Fruit fly (Drosophila melanogaster) whole organism, embryonic: ENCODE data around the gene ATPsynG.
A peak's percentile ranks its signal among the peaks of the same experiment; 100 is the strongest.

Experiments used
- Bgb ChIP-seq: fragments of 200-800 bp; sonication (Bioruptor generic); IDR thresholded peaks from 2 replicates; pipeline ENCODE4 v1.3.6; 2022; ENCODE audit warnings: missing biosample characterization, missing genetic modification characterization; ENCODE audit not compliant: partially characterized antibody
- CG10565 ChIP-seq: fragments of 200-800 bp; sonication (Bioruptor generic); optimal IDR thresholded peaks from 3 replicates; lab custom pipeline; 2016; ENCODE audit warnings: missing biosample characterization, mild to moderate bottlenecking, missing genetic modification characterization
- CG11085 ChIP-seq: fragments of 200-800 bp; sonication (Bioruptor generic); IDR thresholded peaks from 2 replicates; pipeline ENCODE4 v1.3.6; 2022; ENCODE audit warnings: missing biosample characterization, missing genetic modification characterization
- CG11456 ChIP-seq: fragments of 200-800 bp; sonication (Bioruptor generic); IDR thresholded peaks from 3 replicates; pipeline ENCODE4 v1.3.6; 2022; ENCODE audit warnings: missing biosample characterization, missing genetic modification characterization
- CG12219 ChIP-seq: fragments of 200-800 bp; sonication (Bioruptor generic); optimal IDR thresholded peaks from 3 replicates; lab custom pipeline; 2018; ENCODE audit warnings: missing biosample characterization, mild to moderate bottlenecking, missing genetic modification characterization
- CG14667 ChIP-seq: fragments of 200-800 bp; sonication (Bioruptor generic); IDR thresholded peaks from 2 replicates; pipeline ENCODE4 v1.3.6; 2022; ENCODE audit warnings: missing biosample characterization, missing genetic modification characterization
- CG14710 ChIP-seq: fragments of 200-800 bp; sonication (Bioruptor generic); optimal IDR thresholded peaks from 3 replicates; lab custom pipeline; 2019; ENCODE audit warnings: missing biosample characterization, mild to moderate bottlenecking, missing genetic modification characterization, moderate library complexity
- CG15011 ChIP-seq: fragments of 200-800 bp; sonication (Bioruptor generic); optimal IDR thresholded peaks from 3 replicates; lab custom pipeline; 2018; ENCODE audit warnings: missing biosample characterization, mild to moderate bottlenecking, missing genetic modification characterization
- CG15269 ChIP-seq: fragments of 200-800 bp; sonication (Bioruptor generic); optimal IDR thresholded peaks from 2 replicates; lab custom pipeline; 2018; ENCODE audit warnings: missing biosample characterization, mild to moderate bottlenecking, missing genetic modification characterization, moderate library complexity
- CG1529 ChIP-seq: fragments of 200-800 bp; sonication (Bioruptor generic); optimal IDR thresholded peaks from 3 replicates; lab custom pipeline; 2018; ENCODE audit warnings: missing biosample characterization, missing genetic modification characterization
- CG15696 ChIP-seq: fragments of 200-800 bp; sonication (Bioruptor generic); optimal IDR thresholded peaks from 2 replicates; lab custom pipeline; 2019; ENCODE audit warnings: missing biosample characterization, mild to moderate bottlenecking, missing genetic modification characterization, moderate library complexity
- CG1647 ChIP-seq: fragments of 200-800 bp; sonication (Bioruptor generic); optimal IDR thresholded peaks from 3 replicates; lab custom pipeline; 2016; ENCODE audit warnings: missing biosample characterization, missing genetic modification characterization
- CG31365 ChIP-seq: fragments of 200-800 bp; sonication (Bioruptor generic); optimal IDR thresholded peaks from 2 replicates; lab custom pipeline; 2018; ENCODE audit warnings: missing biosample characterization, mild to moderate bottlenecking, missing genetic modification characterization
- CG31441 ChIP-seq: fragments of 200-800 bp; sonication (Bioruptor generic); IDR thresholded peaks from 2 replicates; pipeline ENCODE4 v1.3.6; 2022; ENCODE audit warnings: missing biosample characterization, missing genetic modification characterization
- CG34376 ChIP-seq: fragments of 200-800 bp; sonication (Bioruptor generic); optimal IDR thresholded peaks from 2 replicates; lab custom pipeline; 2018; ENCODE audit warnings: missing biosample characterization, mild to moderate bottlenecking, missing genetic modification characterization
- CG3838 ChIP-seq: fragments of 200-800 bp; sonication (Bioruptor generic); optimal IDR thresholded peaks from 3 replicates; lab custom pipeline; 2016; ENCODE audit warnings: missing biosample characterization, missing genetic modification characterization
- CG43689 ChIP-seq: fragments of 200-800 bp; sonication (Bioruptor generic); IDR thresholded peaks from 2 replicates; pipeline ENCODE4 v1.3.6; 2022; ENCODE audit warnings: missing biosample characterization, missing genetic modification characterization
- CG7963 ChIP-seq: fragments of 200-800 bp; sonication (Bioruptor generic); IDR thresholded peaks from 3 replicates; pipeline ENCODE4 v1.3.6; 2022; ENCODE audit warnings: missing biosample characterization, missing genetic modification characterization; ENCODE audit not compliant: partially characterized antibody
- CG9727 ChIP-seq: fragments of 200-800 bp; sonication (Bioruptor generic); optimal IDR thresholded peaks from 3 replicates; lab custom pipeline; 2017; ENCODE audit warnings: missing biosample characterization, mild to moderate bottlenecking, missing genetic modification characterization
- Dfd ChIP-seq, 2 experiments: fragments of >200 bp; optimal IDR thresholded peaks; 2 replicates each; lab custom pipeline; 2017; ENCODE audit warnings: missing biosample characterization in 2 of 2, missing genetic modification characterization in 2 of 2
- Dp ChIP-seq: fragments of 200-800 bp; sonication (Bioruptor generic); optimal IDR thresholded peaks from 2 replicates; lab custom pipeline; 2018; ENCODE audit warnings: missing biosample characterization, mild to moderate bottlenecking, missing genetic modification characterization, moderate library complexity
- Fer2 ChIP-seq: fragments of 200-800 bp; sonication (Bioruptor generic); optimal IDR thresholded peaks from 2 replicates; lab custom pipeline; 2018; ENCODE audit warnings: missing biosample characterization, mild to moderate bottlenecking, missing genetic modification characterization, moderate library complexity
- Gsc ChIP-seq: fragments of 200-800 bp; sonication (Bioruptor generic); IDR thresholded peaks from 2 replicates; pipeline ENCODE4 v1.3.6; 2022; ENCODE audit warnings: missing biosample characterization, missing genetic modification characterization
- Hr51 ChIP-seq, 2 experiments: fragments of 200-800 bp; sonication (Bioruptor generic); optimal IDR thresholded peaks; 2 replicates in 1 of 2; 3 replicates in 1 of 2; lab custom pipeline; 2016 to 2018; ENCODE audit warnings: missing biosample characterization in 2 of 2, missing genetic modification characterization in 2 of 2, mild to moderate bottlenecking in 1 of 2, moderate library complexity in 1 of 2
- NC2β ChIP-seq: fragments of 200-800 bp; sonication (Bioruptor generic); optimal IDR thresholded peaks from 2 replicates; lab custom pipeline; 2016; ENCODE audit warnings: missing biosample characterization, missing genetic modification characterization
- Neu2 ChIP-seq: fragments of 200-800 bp; sonication (Bioruptor generic); optimal IDR thresholded peaks from 3 replicates; lab custom pipeline; 2016; ENCODE audit warnings: missing biosample characterization, missing genetic modification characterization, borderline replicate concordance
- Opbp ChIP-seq: fragments of 200-800 bp; sonication (Bioruptor generic); IDR thresholded peaks from 3 replicates; pipeline ENCODE4 v1.3.6; 2022; ENCODE audit warnings: missing biosample characterization, missing genetic modification characterization; ENCODE audit not compliant: partially characterized antibody
- Rfx ChIP-seq: fragments of 200-800 bp; sonication (Bioruptor generic); IDR thresholded peaks from 2 replicates; pipeline ENCODE4 v1.3.6; 2022; ENCODE audit warnings: missing biosample characterization, missing genetic modification characterization
- Side ChIP-seq: fragments of 200-800 bp; sonication (Bioruptor generic); optimal IDR thresholded peaks from 2 replicates; lab custom pipeline; 2016; ENCODE audit warnings: missing biosample characterization, missing genetic modification characterization
- Ssrp ChIP-seq: fragments of 200-800 bp; sonication (Bioruptor generic); optimal IDR thresholded peaks from 2 replicates; lab custom pipeline; 2018; ENCODE audit warnings: missing biosample characterization, mild to moderate bottlenecking, missing genetic modification characterization, moderate library complexity
- crc ChIP-seq: fragments of 200-800 bp; sonication (Bioruptor generic); optimal IDR thresholded peaks from 2 replicates; lab custom pipeline; 2016; ENCODE audit warnings: missing biosample characterization, missing genetic modification characterization
- crp ChIP-seq, 2 experiments: fragments of 200-800 bp; sonication (Bioruptor generic); optimal IDR thresholded peaks; 2 replicates in 1 of 2; 3 replicates in 1 of 2; lab custom pipeline; 2017; ENCODE audit warnings: missing biosample characterization in 2 of 2, missing genetic modification characterization in 2 of 2, mild to moderate bottlenecking in 1 of 2, moderate library complexity in 1 of 2
- disco-r ChIP-seq: fragments of 200-800 bp; sonication (Bioruptor generic); optimal IDR thresholded peaks from 2 replicates; lab custom pipeline; 2016; ENCODE audit warnings: missing biosample characterization, missing genetic modification characterization
- en ChIP-seq: fragments of 200-800 bp; sonication (Bioruptor generic); optimal IDR thresholded peaks from 2 replicates; lab custom pipeline; 2016; ENCODE audit warnings: missing biosample characterization, missing genetic modification characterization
- ewg ChIP-seq: fragments of 200-800 bp; sonication (Bioruptor generic); optimal IDR thresholded peaks from 3 replicates; lab custom pipeline; 2017; ENCODE audit warnings: mild to moderate bottlenecking, missing biosample characterization, missing genetic modification reagents, missing genetic modification characterization
- fd102C ChIP-seq: fragments of 200-800 bp; sonication (Bioruptor generic); optimal IDR thresholded peaks from 2 replicates; lab custom pipeline; 2018; ENCODE audit warnings: missing biosample characterization, mild to moderate bottlenecking, missing genetic modification characterization, moderate library complexity
- fru ChIP-seq: fragments of >200 bp; optimal IDR thresholded peaks from 2 replicates; lab custom pipeline; 2017
- grau ChIP-seq: fragments of 200-800 bp; optimal IDR thresholded peaks from 3 replicates; lab custom pipeline; 2019; ENCODE audit warnings: missing biosample characterization, mild to moderate bottlenecking, missing genetic modification characterization, moderate library complexity
- her ChIP-seq: fragments of 200-800 bp; sonication (Bioruptor generic); optimal IDR thresholded peaks from 2 replicates; lab custom pipeline; 2016; ENCODE audit warnings: missing biosample characterization, missing genetic modification characterization
- jumu ChIP-seq: fragments of 200-800 bp; sonication (Bioruptor generic); optimal IDR thresholded peaks from 3 replicates; lab custom pipeline; 2016; ENCODE audit warnings: missing biosample characterization, missing genetic modification characterization
- ken ChIP-seq: fragments of 200-800 bp; sonication (Bioruptor generic); IDR thresholded peaks from 3 replicates; pipeline ENCODE4 v1.3.6; 2022; ENCODE audit warnings: missing biosample characterization, missing genetic modification characterization
- kni ChIP-seq: fragments of 200-800 bp; sonication (Bioruptor generic); optimal IDR thresholded peaks from 3 replicates; lab custom pipeline; 2017; ENCODE audit warnings: mild to moderate bottlenecking, missing biosample characterization, missing genetic modification reagents, missing genetic modification characterization
- lbe ChIP-seq: fragments of 200-800 bp; sonication (Bioruptor generic); optimal IDR thresholded peaks from 2 replicates; lab custom pipeline; 2016; ENCODE audit warnings: missing biosample characterization, mild to moderate bottlenecking, missing genetic modification characterization
- nmo ChIP-seq: fragments of 200-800 bp; sonication (Bioruptor generic); optimal IDR thresholded peaks from 2 replicates; lab custom pipeline; 2018; ENCODE audit warnings: missing biosample characterization, mild to moderate bottlenecking, missing genetic modification characterization, moderate library complexity
- pfk ChIP-seq: fragments of 200-800 bp; sonication (Bioruptor generic); optimal IDR thresholded peaks from 2 replicates; lab custom pipeline; 2018; ENCODE audit warnings: missing biosample characterization, mild to moderate bottlenecking, missing genetic modification characterization, moderate library complexity
- sisA ChIP-seq: fragments of 200-800 bp; sonication (Bioruptor generic); IDR thresholded peaks from 2 replicates; pipeline ENCODE4 v1.3.6; 2022; ENCODE audit warnings: missing biosample characterization, missing genetic modification characterization
- sqz ChIP-seq: fragments of 200-800 bp; sonication (Bioruptor generic); optimal IDR thresholded peaks from 3 replicates; lab custom pipeline; 2018; ENCODE audit warnings: missing biosample characterization, mild to moderate bottlenecking, missing genetic modification characterization
- stwl ChIP-seq: fragments of 200-800 bp; sonication (Bioruptor generic); optimal IDR thresholded peaks from 3 replicates; lab custom pipeline; 2018; ENCODE audit warnings: missing biosample characterization, mild to moderate bottlenecking, missing genetic modification characterization, moderate library complexity
- trh ChIP-seq: fragments of 200-800 bp; sonication (Bioruptor generic); optimal IDR thresholded peaks from 2 replicates; lab custom pipeline; 2016; ENCODE audit warnings: missing biosample characterization, missing genetic modification characterization
- vnd ChIP-seq: fragments of 200-800 bp; sonication (Bioruptor generic); IDR thresholded peaks from 3 replicates; pipeline ENCODE4 v1.3.6; 2022; ENCODE audit warnings: missing biosample characterization, missing genetic modification characterization; ENCODE audit not compliant: partially characterized antibody

ATPsynG gene

dm6 chr2L:11010999-11011398 lies 34.8 kb upstream of the ATPsynG start, which contains the start of the genes Art8 and dUTPase (continued):
- peak; percentile 61 for TF ChIP-seq CG15269 (tag; lab: Kevin White, UChicago)
- TF ChIP-seq jumu (GFP tag; lab: Kevin White, UChicago) = no peak
- no peak for TF ChIP-seq Dfd (GFP tag; optimal IDR thresholded peaks at IDR 0.05; lab: Kevin White, UChicago)
- TF ChIP-seq CG12219 (GFP tag; lab: Kevin White, UChicago) = no peak
- TF ChIP-seq Neu2 (GFP tag; lab: Kevin White, UChicago) = no peak
- TF ChIP-seq CG9727 = peak; percentile 74
- TF ChIP-seq her (GFP tag; lab: Kevin White, UChicago) = no peak
- no peak for TF ChIP-seq pfk (GFP tag; lab: Kevin White, UChicago)
- peak; percentile 5 for TF ChIP-seq CG15011 (GFP tag; lab: Kevin White, UChicago)
- TF ChIP-seq CG43689 = no peak
- peak; percentile 28 for TF ChIP-seq ewg (GFP tag; lab: Kevin White, UChicago)
- TF ChIP-seq CG15696 = peak; percentile 60
- TF ChIP-seq fru (lab: Kevin White, UChicago) = no peak
- no peak for TF ChIP-seq CG1647 (GFP tag; lab: Kevin White, UChicago)
- no peak for TF ChIP-seq crc
- peak; percentile 48; the same call in 1 of the 2 replicates for TF ChIP-seq CG14667 (GFP tag; lab: Robert Waterston, UW)
- TF ChIP-seq NC2β (GFP tag; lab: Kevin White, UChicago) = peak; percentile 30
- peak in 1 of 2 experiments; percentile 34 for TF ChIP-seq Hr51 (GFP tag; optimal IDR thresholded peaks at IDR 0.05; lab: Kevin White, UChicago)
- TF ChIP-seq Fer2 (tag; lab: Kevin White, UChicago) = peak; percentile 40
- peak; percentile 86 for TF ChIP-seq stwl (tag; lab: Kevin White, UChicago)
- TF ChIP-seq sqz = no peak
- peak; percentile 70 for TF ChIP-seq Ssrp
- TF ChIP-seq CG7963 (GFP tag; lab: Robert Waterston, UW) = peak; percentile 64; the same call in 1 of the 3 replicates
- peak; percentile 86 for TF ChIP-seq nmo (GFP tag; lab: Kevin White, UChicago)
- no peak; the same call in none of the 2 replicates for TF ChIP-seq CG31441 (GFP tag; lab: Robert Waterston, UW)
- TF ChIP-seq CG3838 (GFP tag; lab: Kevin White, UChicago) = no peak
- TF ChIP-seq ken (GFP tag; lab: Robert Waterston, UW) = peak; percentile 62; the same call in 1 of the 3 replicates
- TF ChIP-seq disco-r (GFP tag; lab: Kevin White, UChicago) = no peak
- TF ChIP-seq CG11456 (GFP tag; lab: Robert Waterston, UW) = 0 out of 3 replicates have a peak, but pooled peaks have one; percentile 23
- TF ChIP-seq Gsc = no peak
- peak; percentile 90 for TF ChIP-seq CG14710 (tag; lab: Kevin White, UChicago)
- TF ChIP-seq kni = no peak
- peak; percentile 58 for TF ChIP-seq CG34376 (GFP tag; lab: Kevin White, UChicago)
- TF ChIP-seq lbe (GFP tag; lab: Kevin White, UChicago) = peak; percentile 85
- no peak for TF ChIP-seq CG10565 (GFP tag; lab: Kevin White, UChicago)
- peak; percentile 81 for TF ChIP-seq Opbp (GFP tag; lab: Robert Waterston, UW)
- peak; percentile 9 for TF ChIP-seq CG1529
- peak; percentile 82 for TF ChIP-seq Dp
- peak; percentile 82 for TF ChIP-seq Bgb (GFP tag; lab: Robert Waterston, UW)
- no peak for TF ChIP-seq crp (GFP tag; optimal IDR thresholded peaks at IDR 0.05; lab: Kevin White, UChicago)
- no peak for TF ChIP-seq fd102C (GFP tag; lab: Kevin White, UChicago)
- peak; percentile 4 for TF ChIP-seq trh (GFP tag; lab: Kevin White, UChicago)
- no peak for TF ChIP-seq Side (GFP tag; lab: Kevin White, UChicago)
- peak; percentile 58 for TF ChIP-seq sisA (GFP tag; lab: Robert Waterston, UW)
- TF ChIP-seq CG11085 (GFP tag; lab: Robert Waterston, UW) = no peak
- TF ChIP-seq vnd = peak; percentile 68
- peak; percentile 76 for TF ChIP-seq grau
- TF ChIP-seq Rfx (GFP tag; lab: Robert Waterston, UW) = peak; percentile 71
- no peak for TF ChIP-seq en
- TF ChIP-seq CG31365 (tag; lab: Kevin White, UChicago) = no peak
